Worm (Caenorhabditis elegans): ENCODE measurements around the gene prx-13.

DNA sequence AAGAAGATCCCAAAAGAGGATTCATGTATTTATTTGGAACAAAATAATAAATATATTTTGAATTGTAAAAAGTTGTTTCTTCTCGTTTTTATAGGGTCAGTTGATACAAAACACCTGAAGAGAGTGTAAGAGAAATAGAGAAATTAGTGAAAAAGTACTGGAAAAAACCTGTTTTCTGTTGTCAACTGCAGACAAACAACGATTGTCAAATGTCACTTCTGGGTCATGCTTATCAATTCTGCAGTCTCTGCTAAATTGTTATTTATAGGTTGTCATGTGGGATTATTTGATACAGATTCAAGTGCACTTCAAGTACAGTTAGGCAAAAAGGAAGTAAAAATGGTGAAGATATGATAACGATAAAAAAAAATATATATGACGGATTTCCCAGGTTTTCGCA is 20.7 kb upstream of the prx-13 start:
- no peak for TF ChIP-seq W03F9.2 (tag; optimal IDR thresholded peaks at IDR 0.05)
- no peak for TF ChIP-seq him-1 (tag; optimal IDR thresholded peaks at IDR 0.05)
- TF ChIP-seq dao-5 (tag; optimal IDR thresholded peaks at IDR 0.05) = no peak
